Worm (Caenorhabditis elegans) whole organism, mixed stage, embryonic: ENCODE measurements around the gene unc-23.

Experiments used
- M03D4.4 ChIP-seq: sonication (generic microtip); optimal IDR thresholded peaks from 2 replicates; lab custom pipeline; 2017; ENCODE audit warnings: mild to moderate bottlenecking, missing genetic modification characterization, missing compliant biosample characterization
- blmp-1 ChIP-seq: fragments of 150-350 bp; optimal IDR thresholded peaks from 2 replicates; lab custom pipeline; 2014; ENCODE audit warnings: missing biosample characterization, missing genetic modification characterization
- ceh-39 ChIP-seq: fragments of 150-350 bp; optimal IDR thresholded peaks from 2 replicates; lab custom pipeline; 2014; ENCODE audit warnings: missing biosample characterization, missing genetic modification characterization
- ceh-43 ChIP-seq: fragments of 200-800 bp; sonication (Bioruptor generic); optimal IDR thresholded peaks from 2 replicates; lab custom pipeline; 2018; ENCODE audit warnings: mild to moderate bottlenecking, missing genetic modification characterization, moderate library complexity, missing compliant biosample characterization
- ceh-83 ChIP-seq: fragments of 200-800 bp; sonication (Bioruptor generic); optimal IDR thresholded peaks from 2 replicates; lab custom pipeline; 2018; ENCODE audit warnings: mild to moderate bottlenecking, missing genetic modification characterization, missing compliant biosample characterization
- ces-1 ChIP-seq: fragments of 150-350 bp; optimal IDR thresholded peaks from 2 replicates; lab custom pipeline; 2014; ENCODE audit warnings: missing biosample characterization, missing genetic modification reagents, missing genetic modification characterization
- cnd-1 ChIP-seq: fragments of 200-800 bp; sonication (Bioruptor generic); optimal IDR thresholded peaks from 2 replicates; lab custom pipeline; 2018; ENCODE audit warnings: mild to moderate bottlenecking, missing genetic modification characterization, missing compliant biosample characterization
- drap-1 ChIP-seq: fragments of 200-800 bp; sonication (Bioruptor generic); optimal IDR thresholded peaks from 3 replicates; lab custom pipeline; 2018; ENCODE audit warnings: mild to moderate bottlenecking, missing genetic modification characterization, missing compliant biosample characterization
- ham-2 ChIP-seq: fragments of 200-800 bp; sonication (Bioruptor generic); optimal IDR thresholded peaks from 2 replicates; lab custom pipeline; 2018; ENCODE audit warnings: mild to moderate bottlenecking, missing genetic modification characterization, missing compliant biosample characterization
- hlh-1 ChIP-seq: fragments of 150-350 bp; optimal IDR thresholded peaks from 2 replicates; lab custom pipeline; 2014; ENCODE audit warnings: missing biosample characterization, missing genetic modification reagents, missing genetic modification characterization
- lin-13 ChIP-seq: fragments of 150-350 bp; optimal IDR thresholded peaks from 2 replicates; lab custom pipeline; 2014; ENCODE audit warnings: missing biosample characterization, missing genetic modification characterization
- lin-32 ChIP-seq: fragments of 200-800 bp; sonication (Bioruptor generic); optimal IDR thresholded peaks from 2 replicates; lab custom pipeline; 2018; ENCODE audit warnings: mild to moderate bottlenecking, missing genetic modification characterization, missing compliant biosample characterization
- mab-5 ChIP-seq: fragments of 150-350 bp; optimal IDR thresholded peaks from 2 replicates; lab custom pipeline; 2014; ENCODE audit warnings: missing biosample characterization, missing genetic modification characterization
- mep-1 ChIP-seq: fragments of 150-350 bp; optimal IDR thresholded peaks from 2 replicates; lab custom pipeline; 2017; ENCODE audit warnings: missing biosample characterization, missing genetic modification reagents, missing genetic modification characterization, inconsistent platforms
- mls-2 ChIP-seq: sonication (generic microtip); optimal IDR thresholded peaks from 2 replicates; lab custom pipeline; 2016; ENCODE audit warnings: mild to moderate bottlenecking, missing genetic modification characterization, moderate library complexity, missing compliant biosample characterization
- nhr-12 ChIP-seq: fragments of 150-350 bp; optimal IDR thresholded peaks from 2 replicates; lab custom pipeline; 2014; ENCODE audit warnings: missing biosample characterization, missing genetic modification characterization
- nhr-2 ChIP-seq: fragments of 150-350 bp; optimal IDR thresholded peaks from 2 replicates; lab custom pipeline; 2014; ENCODE audit warnings: missing biosample characterization, missing genetic modification characterization
- nhr-237 ChIP-seq: fragments of 150-350 bp; optimal IDR thresholded peaks from 2 replicates; lab custom pipeline; 2014; ENCODE audit warnings: missing biosample characterization, missing genetic modification characterization
- nhr-76 ChIP-seq: sonication (generic microtip); optimal IDR thresholded peaks from 2 replicates; lab custom pipeline; 2017; ENCODE audit warnings: missing biosample characterization, missing genetic modification characterization
- pha-4 ChIP-seq: fragments of 150-350 bp; optimal IDR thresholded peaks from 2 replicates; lab custom pipeline; 2018; ENCODE audit warnings: missing biosample characterization, missing genetic modification reagents, missing genetic modification characterization
- sem-2 ChIP-seq: fragments of 200-800 bp; sonication (Bioruptor generic); optimal IDR thresholded peaks from 2 replicates; lab custom pipeline; 2018; ENCODE audit warnings: mild to moderate bottlenecking, missing genetic modification characterization, missing compliant biosample characterization
- tbx-8 ChIP-seq: fragments of 200-800 bp; sonication (Bioruptor generic); optimal IDR thresholded peaks from 2 replicates; lab custom pipeline; 2018; ENCODE audit warnings: mild to moderate bottlenecking, missing genetic modification characterization, moderate library complexity, missing compliant biosample characterization
- unc-120 ChIP-seq: sonication (generic microtip); optimal IDR thresholded peaks from 2 replicates; lab custom pipeline; 2017; ENCODE audit warnings: missing genetic modification characterization, missing compliant biosample characterization; ENCODE audit not compliant: poor library complexity, severe bottlenecking
- unc-39 ChIP-seq: fragments of 150-350 bp; optimal IDR thresholded peaks from 2 replicates; lab custom pipeline; 2014; ENCODE audit warnings: missing biosample characterization, missing genetic modification characterization
- unc-62 ChIP-seq: fragments of 150-350 bp; optimal IDR thresholded peaks from 2 replicates; lab custom pipeline; 2014; ENCODE audit warnings: missing biosample characterization, missing genetic modification reagents, missing genetic modification characterization
- zip-8 ChIP-seq: fragments of 150-350 bp; optimal IDR thresholded peaks from 2 replicates; lab custom pipeline; 2014; ENCODE audit warnings: missing biosample characterization, missing genetic modification characterization
- ztf-11 ChIP-seq: fragments of 150-350 bp; optimal IDR thresholded peaks from 2 replicates; lab custom pipeline; 2014; ENCODE audit warnings: missing biosample characterization, missing genetic modification characterization

unc-23 gene

DNA sequence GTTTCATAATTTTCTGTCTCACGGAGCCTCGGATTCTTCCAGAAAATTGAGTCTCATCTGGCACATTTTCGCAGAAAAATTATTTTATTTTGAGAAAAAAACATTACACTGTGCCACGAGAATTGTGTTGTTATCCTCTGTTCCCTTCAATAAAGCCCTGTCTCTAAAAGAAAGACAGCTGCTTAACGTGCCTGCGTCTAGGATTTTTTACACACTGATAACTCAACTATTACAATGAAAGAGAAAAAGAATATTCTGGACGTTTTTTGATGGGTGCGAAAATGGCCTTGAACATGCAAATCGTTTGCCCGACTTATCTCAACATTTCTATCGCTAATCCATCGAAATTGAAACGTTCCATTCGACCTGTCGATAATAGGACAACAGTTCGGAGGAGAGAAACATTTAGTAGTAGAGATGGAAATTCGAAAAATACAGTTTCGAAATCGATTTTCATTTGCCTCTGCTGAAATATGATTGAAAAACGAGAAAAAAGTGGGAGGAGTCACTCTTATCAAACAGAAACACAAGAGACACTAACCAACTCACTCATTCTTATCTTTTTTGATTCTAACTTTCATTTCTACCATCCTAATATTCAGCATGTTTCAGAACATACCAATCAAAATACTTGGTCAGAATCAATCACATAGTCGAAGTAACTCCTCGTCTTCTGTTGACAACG lies 774 bp downstream of the unc-23 start:
- peak; percentile 92 for TF ChIP-seq hlh-1 (tag; lab: Kevin White, UChicago)
- no peak for TF ChIP-seq mep-1 (tag; lab: Kevin White, UChicago)
- TF ChIP-seq ceh-43 (GFP tag; lab: Kevin White, UChicago), result no peak
- no peak for TF ChIP-seq mls-2 (tag; lab: Kevin White, UChicago)
- peak; percentile 77 for TF ChIP-seq unc-62 (GFP tag; lab: Kevin White, UChicago)
- no peak for TF ChIP-seq nhr-12 (tag; lab: Kevin White, UChicago)
- TF ChIP-seq ceh-39, result no peak
- TF ChIP-seq unc-120 (tag; lab: Kevin White, UChicago), result peak; percentile 4
- TF ChIP-seq tbx-8 (GFP tag; lab: Kevin White, UChicago), result no peak
- no peak for TF ChIP-seq blmp-1 (tag; lab: Kevin White, UChicago)
- TF ChIP-seq ceh-83 (GFP tag; lab: Kevin White, UChicago), result no peak
- no peak for TF ChIP-seq unc-39 (tag; lab: Kevin White, UChicago)

DNA sequence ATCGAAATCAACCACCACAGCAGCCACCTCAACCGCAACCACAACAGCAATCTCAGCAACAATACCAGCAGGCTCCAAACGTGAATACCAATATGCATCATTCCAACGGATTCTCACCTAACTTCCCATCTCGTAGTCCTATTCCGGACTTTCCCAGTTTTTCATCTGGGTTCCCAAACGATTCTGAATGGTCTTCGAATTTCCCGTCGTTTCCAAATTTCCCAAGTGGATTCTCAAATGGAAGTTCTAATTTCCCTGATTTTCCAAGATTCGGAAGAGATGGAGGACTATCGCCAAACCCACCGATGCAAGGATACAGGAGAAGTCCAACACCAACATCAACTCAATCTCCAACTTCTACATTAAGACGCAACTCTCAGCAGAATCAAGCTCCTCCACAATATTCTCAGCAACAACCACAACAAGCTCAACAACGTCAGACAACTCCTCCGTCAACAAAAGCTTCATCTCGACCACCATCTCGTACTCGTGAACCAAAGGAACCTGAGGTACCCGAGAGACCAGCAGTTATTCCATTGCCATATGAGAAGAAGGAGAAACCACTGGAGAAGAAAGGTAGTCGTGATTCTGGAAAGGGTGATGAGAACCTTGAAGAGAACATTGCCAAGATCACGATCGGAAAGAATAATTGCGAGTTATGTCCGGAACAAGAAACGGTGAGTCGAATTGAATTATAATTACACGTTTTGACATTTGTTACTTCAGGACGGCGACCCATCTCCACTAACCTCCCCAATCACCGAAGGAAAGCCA lies 1.5 kb downstream of the unc-23 start:
- TF ChIP-seq M03D4.4 (tag; lab: Kevin White, UChicago) (no peak), ztf-11 (tag; lab: Kevin White, UChicago) (no peak), cnd-1 (tag; lab: Kevin White, UChicago) (no peak), hlh-1 (tag; lab: Kevin White, UChicago) (no peak), nhr-237 (tag; lab: Kevin White, UChicago) (no peak)

DNA sequence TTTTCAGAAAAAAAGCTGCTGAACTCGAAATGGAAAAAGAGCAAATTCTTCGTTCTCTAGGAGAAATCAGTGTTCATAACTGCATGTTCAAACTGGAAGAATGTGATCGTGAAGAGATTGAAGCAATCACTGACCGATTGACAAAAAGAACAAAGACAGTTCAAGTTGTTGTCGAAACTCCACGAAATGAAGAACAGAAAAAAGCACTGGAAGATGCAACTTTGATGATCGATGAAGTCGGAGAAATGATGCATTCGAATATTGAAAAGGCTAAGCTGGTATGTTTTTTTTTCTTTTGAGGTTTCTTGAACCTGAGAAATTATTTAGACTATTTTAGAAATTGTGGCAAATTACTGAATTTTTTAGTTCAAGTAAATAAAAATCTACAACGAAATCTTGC lies 2.3 kb downstream of the unc-23 start:
- TF ChIP-seq lin-13 (no peak), blmp-1 (tag; lab: Kevin White, UChicago) (no peak), cnd-1 (tag; lab: Kevin White, UChicago) (no peak), pha-4 (no peak), ces-1 (no peak), ceh-43 (GFP tag; lab: Kevin White, UChicago) (no peak), unc-62 (GFP tag; lab: Kevin White, UChicago) (no peak), unc-120 (tag; lab: Kevin White, UChicago) (no peak), hlh-1 (tag; lab: Kevin White, UChicago) (no peak), M03D4.4 (tag; lab: Kevin White, UChicago) (no peak), zip-8 (no peak), sem-2 (GFP tag; lab: Kevin White, UChicago) (no peak), mls-2 (tag; lab: Kevin White, UChicago) (no peak), lin-32 (no peak), ceh-39 (no peak), ztf-11 (tag; lab: Kevin White, UChicago) (no peak), mep-1 (tag; lab: Kevin White, UChicago) (no peak), nhr-2 (tag; lab: Kevin White, UChicago) (no peak)

DNA sequence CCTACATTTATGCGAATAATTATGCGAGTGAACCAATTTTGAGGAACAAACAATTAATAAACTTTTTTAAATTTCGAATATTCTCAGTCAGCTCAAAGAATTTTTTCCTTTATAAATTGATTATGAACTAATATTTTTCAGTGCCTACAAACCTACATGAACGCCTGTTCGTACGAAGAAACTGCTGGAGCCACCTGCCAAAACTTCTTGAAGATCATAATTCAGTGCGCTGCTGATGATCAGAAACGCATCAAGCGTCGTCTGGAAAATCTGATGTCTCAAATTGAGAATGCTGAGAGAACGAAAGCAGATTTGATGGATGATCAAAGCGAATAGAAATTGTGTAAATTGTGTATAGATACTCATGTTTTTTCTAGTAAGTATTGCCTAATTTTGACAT lies 2.8 kb downstream of the unc-23 start:
- TF ChIP-seq cnd-1 (tag; lab: Kevin White, UChicago), result no peak
- TF ChIP-seq M03D4.4 (tag; lab: Kevin White, UChicago), result no peak
- TF ChIP-seq ceh-39, result no peak
- no peak for TF ChIP-seq hlh-1 (tag; lab: Kevin White, UChicago)
- TF ChIP-seq lin-32, result no peak
- no peak for TF ChIP-seq ceh-43 (GFP tag; lab: Kevin White, UChicago)
- TF ChIP-seq ham-2 (GFP tag; lab: Kevin White, UChicago), result no peak
- TF ChIP-seq, all 35 proteins: peak for 0

DNA sequence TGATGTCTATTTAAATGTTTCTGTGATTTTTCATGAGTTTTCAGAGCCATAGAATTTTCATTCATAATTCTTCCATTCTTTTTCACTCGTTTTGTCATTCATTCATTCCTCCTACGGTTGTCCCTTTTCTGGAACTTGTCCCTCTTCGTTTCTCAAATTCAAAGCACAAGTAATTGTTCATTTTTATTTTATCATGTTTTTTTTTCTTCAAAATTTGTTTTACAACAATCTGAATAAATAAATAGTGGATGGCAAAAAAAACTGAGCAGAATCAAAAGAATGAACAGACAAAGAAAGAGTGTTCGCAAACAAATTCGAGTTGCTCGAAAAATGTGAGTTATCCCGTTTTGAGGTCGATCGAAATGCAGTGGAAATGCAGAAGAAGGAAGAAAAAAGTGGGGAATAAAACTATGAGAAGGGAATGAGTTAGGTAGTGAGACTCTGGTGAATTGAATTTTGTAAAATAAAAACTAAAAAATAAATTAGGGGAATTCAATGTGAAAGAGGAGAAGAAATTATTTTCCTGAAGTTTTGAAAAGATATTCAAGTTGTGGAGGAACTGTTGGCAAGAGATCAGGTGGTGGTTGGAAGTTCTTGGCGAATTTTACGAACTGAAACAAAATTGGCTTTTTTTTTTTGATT lies 3.4 kb downstream of the unc-23 start:
- TF ChIP-seq mep-1 (tag; lab: Kevin White, UChicago) (no peak), pha-4 (no peak), drap-1 (GFP tag; lab: Kevin White, UChicago) (no peak), unc-62 (GFP tag; lab: Kevin White, UChicago) (no peak), nhr-76 (tag; lab: Kevin White, UChicago) (no peak), cnd-1 (tag; lab: Kevin White, UChicago) (no peak), ces-1 (no peak), zip-8 (no peak), ztf-11 (tag; lab: Kevin White, UChicago) (no peak), unc-120 (tag; lab: Kevin White, UChicago) (no peak), nhr-12 (tag; lab: Kevin White, UChicago) (no peak), mab-5 (tag; lab: Kevin White, UChicago) (no peak)
